Fruit fly (Drosophila melanogaster) whole organism: Measurements from ENCODE around the gene CG9040.

Source experiments
- CG8478 ChIP-seq: fragments of >200 bp; optimal IDR thresholded peaks from 2 replicates; lab custom pipeline; 2018; ENCODE audit warnings: inconsistent platforms
- EcR ChIP-seq, 2 experiments: fragments of >200 bp; optimal IDR thresholded peaks; 2 replicates each; lab custom pipeline; 2017; ENCODE audit warnings: missing biosample characterization in 2 of 2, missing genetic modification characterization in 2 of 2, missing genetic modification reagents in 2 of 2
- psq ChIP-seq: fragments of >200 bp; optimal IDR thresholded peaks from 2 replicates; lab custom pipeline; 2017

dm6 chr3L:14002524-14003135 is 15.0 kb downstream of the CG9040 start:
- TF ChIP-seq CG8478 (peak; percentile 87), psq (lab: Kevin White, UChicago) (peak; percentile 43), EcR (GFP tag; optimal IDR thresholded peaks at IDR 0.05; lab: Kevin White, UChicago) (no peak)
